Fruit fly (Drosophila melanogaster): ENCODE measurements around the gene CG5026.

CG5026 gene

dm6 chr3L:8966324-8967011, 1.9 kb upstream of the CG5026 start, which contains the start of the genes CG5653 and CG5021 (continued):
- TF ChIP-seq trem (tag; optimal IDR thresholded peaks at IDR 0.05), result peak; percentile 98
- peak; percentile 75; the same call in 1 of the 2 replicates for TF ChIP-seq Bgb (GFP tag; IDR thresholded peaks at IDR 0.05; ENCODE audit: partially characterized antibody)
- peak; percentile 68; the same call in 2 of the 3 replicates for TF ChIP-seq HLH4C (GFP tag; IDR thresholded peaks at IDR 0.05; ENCODE audit: partially characterized antibody)
- peak; percentile 47 for TF ChIP-seq HmgZ (tag; optimal IDR thresholded peaks at IDR 0.05)
- TF ChIP-seq BEAF-32 (GFP tag; optimal IDR thresholded peaks at IDR 0.05), result peak; percentile 61
- TF ChIP-seq mld (GFP tag; IDR thresholded peaks at IDR 0.05; ENCODE audit: partially characterized antibody), result no peak
- no peak for TF ChIP-seq CG12236 (GFP tag; optimal IDR thresholded peaks at IDR 0.05)
- TF ChIP-seq nau (GFP tag; optimal IDR thresholded peaks at IDR 0.05), result no peak
- peak; percentile 68 for TF ChIP-seq CG7963 (GFP tag; IDR thresholded peaks at IDR 0.05; ENCODE audit: partially characterized antibody)
- peak; percentile 22 for TF ChIP-seq CG12659 (GFP tag; optimal IDR thresholded peaks at IDR 0.05)
- no peak for TF ChIP-seq sens-2 (GFP tag; IDR thresholded peaks at IDR 0.05)
- TF ChIP-seq zen2 (GFP tag; IDR thresholded peaks at IDR 0.05; ENCODE audit: partially characterized antibody), result peak; percentile 51; the same call in 1 of the 3 replicates
- TF ChIP-seq amos (GFP tag; IDR thresholded peaks at IDR 0.05; ENCODE audit: partially characterized antibody), result peak; percentile 57; the same call in 1 of the 2 replicates
- TF ChIP-seq gfzf (GFP tag; optimal IDR thresholded peaks at IDR 0.05), result peak; percentile 27
- TF ChIP-seq ara (GFP tag; IDR thresholded peaks at IDR 0.05), result no peak

dm6 chr3L:8974478-8975477, 6.5 kb downstream of the CG5026 start, which contains the start of the genes pix and Srp68:
pix (minus strand) TSS chr3L:8974765.
Srp68 (plus strand) TSS chr3L:8975046.
- TF ChIP-seq CG6654 (GFP tag; optimal IDR thresholded peaks at IDR 0.05) (no peak), CG18619 (GFP tag; optimal IDR thresholded peaks at IDR 0.05) (peak; percentile 50), CG6813 (GFP tag; optimal IDR thresholded peaks at IDR 0.05) (no peak), Myb (GFP tag; optimal IDR thresholded peaks at IDR 0.05) (peak; percentile 16), CG13424 (tag; optimal IDR thresholded peaks at IDR 0.05) (peak; percentile 75), Blimp-1 (GFP tag; optimal IDR thresholded peaks at IDR 0.05) (peak; percentile 76), CG8089 (GFP tag; optimal IDR thresholded peaks at IDR 0.05) (peak; percentile 19), croc (GFP tag; conservative IDR thresholded peaks at IDR 0.05) (peak; percentile 47; the same call in 2 of the 3 replicates), Stat92E (GFP tag; optimal IDR thresholded peaks at IDR 0.05) (peak in 1 of 3 experiments; percentile 76), Bgb (GFP tag; IDR thresholded peaks at IDR 0.05; ENCODE audit: partially characterized antibody) (peak; percentile 47; the same call in 1 of the 2 replicates), MESR4 (GFP tag; optimal IDR thresholded peaks at IDR 0.05) (peak; percentile 93), CG8290 (GFP tag; optimal IDR thresholded peaks at IDR 0.05) (peak; percentile 53), CG8290 (tag; optimal IDR thresholded peaks at IDR 0.05) (peak in 1 of 2 experiments; percentile 39), Dip3 (GFP tag; optimal IDR thresholded peaks at IDR 0.05) (peak; percentile 49), CG6683 (GFP tag; optimal IDR thresholded peaks at IDR 0.05) (peak; percentile 18), CG18476 (GFP tag; optimal IDR thresholded peaks at IDR 0.05) (peak; percentile 40), bigmax (GFP tag; optimal IDR thresholded peaks at IDR 0.05) (peak; percentile 97), HLH4C (GFP tag; IDR thresholded peaks at IDR 0.05; ENCODE audit: partially characterized antibody) (peak; percentile 67), onecut (GFP tag; IDR thresholded peaks at IDR 0.05) (0 out of 2 replicates have a peak, but pooled peaks have one; percentile 17), grau (tag; optimal IDR thresholded peaks at IDR 0.05) (peak; percentile 78), CG3847 (GFP tag; IDR thresholded peaks at IDR 0.05) (peak; percentile 77), NfI (GFP tag; optimal IDR thresholded peaks at IDR 0.05) (peak; percentile 68), CG10462 (GFP tag; optimal IDR thresholded peaks at IDR 0.05) (peak; percentile 17), CHES-1-like (GFP tag; optimal IDR thresholded peaks at IDR 0.05) (peak; percentile 45), fu2 (GFP tag; optimal IDR thresholded peaks at IDR 0.05) (peak; percentile 36), slbo (GFP tag; IDR thresholded peaks at IDR 0.05) (peak; percentile 65; the same call in 1 of the 2 replicates), CG30403 (GFP tag; optimal IDR thresholded peaks at IDR 0.05) (peak; percentile 78), Optix (GFP tag; IDR thresholded peaks at IDR 0.05) (no peak), CG1647 (GFP tag; optimal IDR thresholded peaks at IDR 0.05) (peak; percentile 40), fd3F (GFP tag; optimal IDR thresholded peaks at IDR 0.05) (peak; percentile 43)
